Worm (Caenorhabditis elegans) whole organism, midembryonic: Measurements from ENCODE around the gene btb-4.
"Not testable (repeated sequence)": the region's sequence is repeated elsewhere in the genome, so short reads cannot be mapped to it uniquely, and the experiment has no call there.

ENCODE experiments used
- T22C8.4 ChIP-seq: fragments of 200-800 bp; sonication (Bioruptor generic); IDR thresholded peaks from 2 replicates; pipeline ENCODE4 v1.3.6; 2022; ENCODE audit warnings: missing genetic modification characterization, missing compliant biosample characterization
- cog-1 ChIP-seq: sonication (generic microtip); optimal IDR thresholded peaks from 2 replicates; lab custom pipeline; 2016; ENCODE audit warnings: missing genetic modification characterization, missing compliant biosample characterization
- flt-1 ChIP-seq: fragments of 200-800 bp; sonication (Bioruptor generic); IDR thresholded peaks from 2 replicates; pipeline ENCODE4 v1.3.6; 2022; ENCODE audit warnings: missing genetic modification characterization, missing compliant biosample characterization
- klf-2 ChIP-seq: fragments of 200-800 bp; sonication (Bioruptor generic); conservative IDR thresholded peaks from 2 replicates; pipeline ENCODE4 v1.3.6; 2022; ENCODE audit warnings: missing genetic modification reagents, missing genetic modification characterization, missing compliant biosample characterization
- med-1 ChIP-seq: sonication (generic microtip); optimal IDR thresholded peaks from 2 replicates; lab custom pipeline; 2017; ENCODE audit warnings: missing genetic modification characterization, mild to moderate bottlenecking, missing compliant biosample characterization, antibody characterized with exemption, missing genetic modification reagents; ENCODE audit not compliant: insufficient read depth
- ref-1 ChIP-seq: fragments of 200-800 bp; sonication (Bioruptor generic); conservative IDR thresholded peaks from 2 replicates; pipeline ENCODE4 v1.3.6; 2022; ENCODE audit warnings: missing genetic modification reagents, missing genetic modification characterization, missing compliant biosample characterization
- tab-1 ChIP-seq: fragments of 200-800 bp; sonication (Bioruptor generic); IDR thresholded peaks from 2 replicates; pipeline ENCODE4 v1.3.6; 2022; ENCODE audit warnings: missing genetic modification characterization, missing compliant biosample characterization
- ztf-23 ChIP-seq: fragments of 200-800 bp; sonication (Bioruptor generic); IDR thresholded peaks from 2 replicates; pipeline ENCODE4 v1.3.6; 2022; ENCODE audit warnings: missing genetic modification reagents, missing genetic modification characterization, missing compliant biosample characterization
- ztf-29 ChIP-seq: fragments of 200-800 bp; sonication (Bioruptor generic); IDR thresholded peaks from 2 replicates; pipeline ENCODE4 v1.3.6; 2022; ENCODE audit warnings: missing genetic modification reagents, missing genetic modification characterization, missing compliant biosample characterization

btb-4 gene

ce11 chrII:2032282-2032681, at the start of gene btb-4:
TSS of gene btb-4 (plus strand) at chrII:2032316.
- not testable (repeated sequence) for TF ChIP-seq ref-1 (GFP tag; lab: Robert Waterston, UW); med-1; tab-1

- TF ChIP-seq cog-1 (tag; lab: Kevin White, UChicago), result no peak
- no peak for TF ChIP-seq ztf-23 (GFP tag; lab: Robert Waterston, UW)
Observed at ce11 chrII:1986979-1987378, 45.1 kb upstream of the btb-4 start, which contains the start of gene Y16E11A.4. TSS of gene Y16E11A.4 (plus strand) at chrII:1987279.

- TF ChIP-seq tab-1 (no peak), flt-1 (GFP tag; lab: Robert Waterston, UW) (no peak), T22C8.4 (GFP tag; lab: Robert Waterston, UW) (no peak), klf-2 (GFP tag; lab: Robert Waterston, UW) (no peak), ztf-29 (GFP tag; lab: Robert Waterston, UW) (no peak), ref-1 (GFP tag; lab: Robert Waterston, UW) (no peak), cog-1 (tag; lab: Kevin White, UChicago) (no peak), med-1 (no peak), ztf-23 (GFP tag; lab: Robert Waterston, UW) (no peak)
Observed at ce11 chrII:1989010-1989409, 43.1 kb upstream of the btb-4 start, which contains the start of gene math-44. TSS of gene math-44 (plus strand) at chrII:1989310.

ce11 chrII:1993738-1994137, 38.4 kb upstream of the btb-4 start, which contains the start of gene math-21:
TSS of gene math-21 (plus strand) at chrII:1994038.
- TF ChIP-seq tab-1 (no peak), klf-2 (GFP tag; lab: Robert Waterston, UW) (no peak), cog-1 (tag; lab: Kevin White, UChicago) (no peak), ztf-23 (GFP tag; lab: Robert Waterston, UW) (no peak)

ce11 chrII:1995744-1996143, 36.4 kb upstream of the btb-4 start:
- TF ChIP-seq ztf-23 (GFP tag; lab: Robert Waterston, UW) (no peak), ref-1 (GFP tag; lab: Robert Waterston, UW) (no peak), klf-2 (GFP tag; lab: Robert Waterston, UW) (no peak), med-1 (no peak), ztf-29 (GFP tag; lab: Robert Waterston, UW) (no peak), T22C8.4 (GFP tag; lab: Robert Waterston, UW) (no peak), cog-1 (tag; lab: Kevin White, UChicago) (no peak), tab-1 (no peak), flt-1 (GFP tag; lab: Robert Waterston, UW) (no peak)

ce11 chrII:1996237-1996636, 35.9 kb upstream of the btb-4 start, which contains the start of gene math-20:
TSS of gene math-20 (plus strand) at chrII:1996537.
- TF ChIP-seq T22C8.4 (GFP tag; lab: Robert Waterston, UW) (no peak), cog-1 (tag; lab: Kevin White, UChicago) (no peak), ref-1 (GFP tag; lab: Robert Waterston, UW) (no peak), med-1 (no peak), tab-1 (no peak), flt-1 (GFP tag; lab: Robert Waterston, UW) (no peak), klf-2 (GFP tag; lab: Robert Waterston, UW) (no peak), ztf-29 (GFP tag; lab: Robert Waterston, UW) (no peak), ztf-23 (GFP tag; lab: Robert Waterston, UW) (no peak)

ce11 chrII:1998561-1998960, 33.6 kb upstream of the btb-4 start, which contains the start of gene math-19:
TSS of gene math-19 (plus strand) at chrII:1998861.
- not testable (repeated sequence) for TF ChIP-seq ztf-29 (GFP tag; lab: Robert Waterston, UW); ref-1 (GFP tag; lab: Robert Waterston, UW); cog-1 (tag; lab: Kevin White, UChicago)

- TF ChIP-seq med-1; tab-1; T22C8.4 (GFP tag; lab: Robert Waterston, UW): not testable (repeated sequence)
Observed at ce11 chrII:2000720-2001119, 31.4 kb upstream of the btb-4 start, which contains the start of gene ceh-84. TSS of gene ceh-84 (minus strand) at chrII:2000820.

ce11 chrII:2011179-2011578, 20.9 kb upstream of the btb-4 start:
- no peak for TF ChIP-seq T22C8.4 (GFP tag; lab: Robert Waterston, UW)
- no peak for TF ChIP-seq klf-2 (GFP tag; lab: Robert Waterston, UW)
- TF ChIP-seq tab-1, result no peak
- TF ChIP-seq med-1, result no peak
- TF ChIP-seq ref-1 (GFP tag; lab: Robert Waterston, UW), result no peak
- no peak for TF ChIP-seq cog-1 (tag; lab: Kevin White, UChicago)
- no peak for TF ChIP-seq ztf-29 (GFP tag; lab: Robert Waterston, UW)
- TF ChIP-seq ztf-23 (GFP tag; lab: Robert Waterston, UW), result no peak
- TF ChIP-seq flt-1 (GFP tag; lab: Robert Waterston, UW), result no peak

ce11 chrII:2012698-2013097, 19.4 kb upstream of the btb-4 start, which contains the start of gene F59H6.15:
TSS of gene F59H6.15 (plus strand) at chrII:2012998.
- no peak for TF ChIP-seq ref-1 (GFP tag; lab: Robert Waterston, UW)
- TF ChIP-seq med-1, result no peak
- no peak for TF ChIP-seq flt-1 (GFP tag; lab: Robert Waterston, UW)
- no peak for TF ChIP-seq klf-2 (GFP tag; lab: Robert Waterston, UW)
- no peak for TF ChIP-seq ztf-29 (GFP tag; lab: Robert Waterston, UW)

- peak; percentile 37; the same call in 1 of the 2 replicates for TF ChIP-seq T22C8.4 (GFP tag; lab: Robert Waterston, UW)
- TF ChIP-seq med-1, result no peak
Observed at ce11 chrII:2013856-2014255, 18.3 kb upstream of the btb-4 start.
